Worm (Caenorhabditis elegans) whole organism, late embryonic: ENCODE data around the gene ugt-39.

ENCODE experiments used
- C08G9.2 ChIP-seq: sonication (generic microtip); optimal IDR thresholded peaks from 2 replicates; lab custom pipeline; 2016; ENCODE audit warnings: mild to moderate bottlenecking, missing genetic modification characterization, moderate library complexity, missing compliant biosample characterization
- C38D4.7 ChIP-seq: fragments of 200-800 bp; sonication (Bioruptor generic); optimal IDR thresholded peaks from 2 replicates; lab custom pipeline; 2018; ENCODE audit warnings: mild to moderate bottlenecking, missing genetic modification characterization, moderate library complexity, missing compliant biosample characterization
- F13H6.1 ChIP-seq: sonication (generic microtip); optimal IDR thresholded peaks from 2 replicates; lab custom pipeline; 2016; ENCODE audit warnings: missing genetic modification characterization, missing compliant biosample characterization
- K02D7.2 ChIP-seq: sonication (generic microtip); optimal IDR thresholded peaks from 2 replicates; lab custom pipeline; 2017; ENCODE audit warnings: mild to moderate bottlenecking, missing genetic modification characterization, missing compliant biosample characterization
- K09A11.1 ChIP-seq: sonication (generic microtip); optimal IDR thresholded peaks from 2 replicates; lab custom pipeline; 2017; ENCODE audit warnings: antibody characterized with exemption, mild to moderate bottlenecking, missing genetic modification characterization, missing compliant biosample characterization; ENCODE audit not compliant: insufficient read depth
- T23F11.4 ChIP-seq: fragments of 200-800 bp; sonication (Bioruptor generic); optimal IDR thresholded peaks from 2 replicates; lab custom pipeline; 2018; ENCODE audit warnings: mild to moderate bottlenecking, missing genetic modification characterization, missing compliant biosample characterization
- Y22D7AL.16 ChIP-seq: sonication (generic microtip); optimal IDR thresholded peaks from 2 replicates; lab custom pipeline; 2016; ENCODE audit warnings: missing genetic modification characterization, missing compliant biosample characterization
- ama-1 ChIP-seq: fragments of 150-350 bp; optimal IDR thresholded peaks from 2 replicates; lab custom pipeline; 2014
- ceh-14 ChIP-seq: sonication (generic microtip); optimal IDR thresholded peaks from 2 replicates; lab custom pipeline; 2016; ENCODE audit warnings: missing genotype, missing genetic modification characterization, missing compliant biosample characterization
- ceh-18 ChIP-seq: sonication (generic microtip); optimal IDR thresholded peaks from 2 replicates; lab custom pipeline; 2016; ENCODE audit warnings: missing genetic modification characterization, missing compliant biosample characterization
- ceh-24 ChIP-seq: sonication (generic microtip); optimal IDR thresholded peaks from 2 replicates; lab custom pipeline; 2016; ENCODE audit warnings: mild to moderate bottlenecking, missing genetic modification characterization, missing compliant biosample characterization
- ceh-30 ChIP-seq: fragments of 150-350 bp; optimal IDR thresholded peaks from 2 replicates; lab custom pipeline; 2014; ENCODE audit warnings: missing biosample characterization, missing genetic modification characterization
- ceh-31 ChIP-seq: sonication (generic microtip); optimal IDR thresholded peaks from 2 replicates; lab custom pipeline; 2016; ENCODE audit warnings: missing genetic modification characterization, missing compliant biosample characterization
- ceh-45 ChIP-seq: fragments of 200-800 bp; sonication (Bioruptor generic); IDR thresholded peaks from 2 replicates; pipeline ENCODE4 v1.3.6; 2022; ENCODE audit warnings: missing genetic modification reagents, missing genetic modification characterization, missing compliant biosample characterization
- ceh-48 ChIP-seq: sonication (generic microtip); optimal IDR thresholded peaks from 2 replicates; lab custom pipeline; 2016; ENCODE audit warnings: missing genetic modification characterization, inconsistent platforms, missing compliant biosample characterization
- dmd-4 ChIP-seq: sonication (generic microtip); optimal IDR thresholded peaks from 2 replicates; lab custom pipeline; 2016; ENCODE audit warnings: borderline replicate concordance, missing genetic modification characterization, missing compliant biosample characterization
- ets-4 ChIP-seq: sonication (generic microtip); optimal IDR thresholded peaks from 2 replicates; lab custom pipeline; 2016; ENCODE audit warnings: missing genetic modification characterization, missing compliant biosample characterization
- eyg-1 ChIP-seq: sonication (generic microtip); optimal IDR thresholded peaks from 2 replicates; lab custom pipeline; 2016; ENCODE audit warnings: missing genotype, missing genetic modification characterization, missing compliant biosample characterization
- fkh-6 ChIP-seq: sonication (generic microtip); optimal IDR thresholded peaks from 2 replicates; lab custom pipeline; 2016; ENCODE audit warnings: missing genetic modification characterization, missing compliant biosample characterization
- gmeb-2 ChIP-seq: sonication (generic microtip); optimal IDR thresholded peaks from 2 replicates; lab custom pipeline; 2016; ENCODE audit warnings: missing genetic modification characterization, inconsistent platforms, missing compliant biosample characterization
- hlh-13 ChIP-seq: fragments of 200-800 bp; sonication (Bioruptor generic); optimal IDR thresholded peaks from 2 replicates; lab custom pipeline; 2018; ENCODE audit warnings: mild to moderate bottlenecking, missing genetic modification characterization, missing compliant biosample characterization
- hlh-8 ChIP-seq: sonication (generic microtip); optimal IDR thresholded peaks from 2 replicates; lab custom pipeline; 2016; ENCODE audit warnings: missing genotype, missing genetic modification characterization, missing compliant biosample characterization
- lin-11 ChIP-seq: fragments of 200-800 bp; sonication (Bioruptor generic); optimal IDR thresholded peaks from 2 replicates; lab custom pipeline; 2018; ENCODE audit warnings: mild to moderate bottlenecking, missing genetic modification characterization, missing compliant biosample characterization
- madf-2 ChIP-seq: sonication (generic microtip); optimal IDR thresholded peaks from 2 replicates; lab custom pipeline; 2017; ENCODE audit warnings: missing genetic modification characterization, missing compliant biosample characterization
- odd-2 ChIP-seq: sonication (generic microtip); optimal IDR thresholded peaks from 2 replicates; lab custom pipeline; 2017; ENCODE audit warnings: antibody characterized with exemption, mild to moderate bottlenecking, missing genetic modification characterization, missing compliant biosample characterization
- pha-2 ChIP-seq: sonication (generic microtip); optimal IDR thresholded peaks from 2 replicates; lab custom pipeline; 2017; ENCODE audit warnings: mild to moderate bottlenecking, missing genetic modification characterization, missing compliant biosample characterization
- pha-4 ChIP-seq: fragments of 150-350 bp; optimal IDR thresholded peaks from 2 replicates; lab custom pipeline; 2018; ENCODE audit warnings: missing biosample characterization, missing genetic modification reagents, missing genetic modification characterization
- ref-2 ChIP-seq: sonication (generic microtip); optimal IDR thresholded peaks from 2 replicates; lab custom pipeline; 2016; ENCODE audit warnings: missing genetic modification characterization, missing compliant biosample characterization
- sox-2 ChIP-seq: fragments of 200-800 bp; sonication (Bioruptor generic); IDR thresholded peaks from 2 replicates; pipeline ENCODE4 v1.3.6; 2022; ENCODE audit warnings: missing genetic modification reagents, missing genetic modification characterization, missing compliant biosample characterization
- sox-4 ChIP-seq: sonication (generic microtip); optimal IDR thresholded peaks from 2 replicates; lab custom pipeline; 2017; ENCODE audit warnings: mild to moderate bottlenecking, missing genetic modification characterization, inconsistent platforms, missing compliant biosample characterization
- tbx-7 ChIP-seq: sonication (generic microtip); optimal IDR thresholded peaks from 2 replicates; lab custom pipeline; 2016; ENCODE audit warnings: missing genotype, missing genetic modification characterization, missing compliant biosample characterization
- unc-3 ChIP-seq, 2 experiments: fragments of 200-800 bp in 1 of 2; sonication (Bioruptor generic) in 1 of 2; sonication (generic microtip) in 1 of 2; conservative IDR thresholded peaks in 1 of 2; optimal IDR thresholded peaks in 1 of 2; 2 replicates each; pipeline versions ENCODE4 v1.3.6 to Lab custom; 2016 to 2022; ENCODE audit warnings: missing compliant biosample characterization in 2 of 2, missing genetic modification characterization in 2 of 2, missing genetic modification reagents in 1 of 2
- unc-55 ChIP-seq: sonication (generic microtip); optimal IDR thresholded peaks from 2 replicates; lab custom pipeline; 2017; ENCODE audit warnings: missing biosample characterization, missing genetic modification reagents, missing genetic modification characterization
- zip-5 ChIP-seq: sonication (generic microtip); optimal IDR thresholded peaks from 2 replicates; lab custom pipeline; 2016; ENCODE audit warnings: missing genetic modification characterization, missing compliant biosample characterization

The ugt-39 gene

DNA sequence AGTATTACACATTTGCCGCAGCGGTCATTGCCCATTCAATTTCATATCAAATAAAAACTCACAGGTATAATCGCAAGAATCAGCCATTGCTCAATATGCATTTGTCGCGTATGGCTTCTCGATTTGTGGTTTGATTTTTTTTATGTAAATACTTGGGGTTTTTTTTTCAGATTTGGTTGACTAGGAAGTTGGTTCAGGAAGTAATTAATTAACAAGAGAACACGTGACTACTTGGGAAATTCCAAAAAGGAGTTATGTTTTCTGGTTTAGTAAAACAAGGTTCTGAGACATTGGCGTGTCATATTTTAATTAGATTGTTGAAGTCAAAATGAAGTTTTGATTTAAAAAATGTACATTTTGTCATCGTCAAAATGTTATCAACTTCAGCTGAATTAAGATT lies 26.0 kb upstream of the ugt-39 start, which contains the start of gene srx-36:
srx-36 (minus strand) TSS at position 101 of the 400 bp plus-strand sequence.
- TF ChIP-seq madf-2 (tag; lab: Kevin White, UChicago): no peak
- TF ChIP-seq sox-2 (GFP tag; lab: Robert Waterston, UW): no peak
- no peak for TF ChIP-seq fkh-6 (tag; lab: Kevin White, UChicago)
- TF ChIP-seq ceh-31: no peak

DNA sequence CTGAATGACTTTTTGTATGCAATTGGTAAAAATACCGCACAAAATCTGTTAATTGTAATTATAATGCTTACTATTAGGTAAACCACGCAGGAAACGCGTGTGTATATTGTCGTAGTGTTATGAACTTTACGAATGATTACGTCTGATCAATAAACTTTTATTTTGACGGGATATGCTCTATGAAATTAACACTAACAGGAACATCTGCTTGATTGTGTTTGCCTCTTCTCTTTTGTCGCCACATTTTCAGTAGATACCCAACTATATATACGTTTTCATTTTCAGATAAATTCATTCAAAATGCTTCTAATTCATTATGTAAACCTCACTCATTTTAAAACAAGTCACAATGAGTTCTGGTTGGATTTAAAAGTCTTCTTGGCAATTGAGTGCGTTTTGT lies 24.7 kb upstream of the ugt-39 start, which contains the start of gene sre-10:
sre-10 (plus strand) TSS at position 301 of the 400 bp plus-strand sequence.
- TF ChIP-seq ama-1 (lab: Kevin White, UChicago): no peak
- no peak for TF ChIP-seq C08G9.2 (tag; lab: Kevin White, UChicago)
- no peak for TF ChIP-seq ceh-45 (GFP tag; lab: Robert Waterston, UW)
- no peak for TF ChIP-seq lin-11 (tag; lab: Kevin White, UChicago)
- no peak for TF ChIP-seq Y22D7AL.16
- TF ChIP-seq ceh-24: no peak
- TF ChIP-seq, all 69 proteins: peak for 0

DNA sequence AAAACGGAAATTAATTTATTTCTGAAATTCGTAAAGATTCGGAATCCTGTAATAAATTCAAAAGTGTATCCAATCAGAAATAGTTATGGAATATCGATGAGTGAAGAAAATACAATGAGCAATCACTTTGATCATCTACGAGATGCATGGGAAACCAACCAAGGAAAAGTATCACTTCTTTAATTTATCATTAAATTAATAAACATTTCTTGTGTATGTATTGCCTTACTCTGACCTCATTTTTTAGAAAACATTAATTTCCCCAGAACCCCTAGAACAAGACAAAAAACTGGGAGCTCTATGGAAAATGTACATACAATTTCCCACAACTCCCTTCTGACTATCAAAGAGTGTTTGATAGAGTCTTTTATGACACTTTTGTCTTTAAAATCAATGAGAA lies 23.0 kb upstream of the ugt-39 start, which contains the start of gene F10D2.16:
F10D2.16 (plus strand) TSS at position 301 of the 400 bp plus-strand sequence.
- TF ChIP-seq pha-2 (tag; lab: Kevin White, UChicago) (no peak), gmeb-2 (no peak), sox-4 (tag; lab: Kevin White, UChicago) (no peak), hlh-13 (no peak), ceh-18 (tag; lab: Kevin White, UChicago) (no peak), unc-55 (GFP tag; lab: Kevin White, UChicago) (no peak), K02D7.2 (tag; lab: Kevin White, UChicago) (no peak), C38D4.7 (GFP tag; lab: Kevin White, UChicago) (no peak), dmd-4 (tag; lab: Kevin White, UChicago) (no peak), F13H6.1 (tag; lab: Kevin White, UChicago) (no peak), ceh-14 (tag; lab: Kevin White, UChicago) (no peak), hlh-8 (tag; lab: Kevin White, UChicago) (no peak), C08G9.2 (tag; lab: Kevin White, UChicago) (no peak), ceh-45 (GFP tag; lab: Robert Waterston, UW) (no peak), ets-4 (tag; lab: Kevin White, UChicago) (no peak), K09A11.1 (tag; lab: Kevin White, UChicago) (no peak), ceh-30 (tag; lab: Kevin White, UChicago) (no peak), pha-4 (no peak), T23F11.4 (GFP tag; lab: Kevin White, UChicago) (no peak), eyg-1 (no peak)
- TF ChIP-seq, all 69 proteins: peak for 0

DNA sequence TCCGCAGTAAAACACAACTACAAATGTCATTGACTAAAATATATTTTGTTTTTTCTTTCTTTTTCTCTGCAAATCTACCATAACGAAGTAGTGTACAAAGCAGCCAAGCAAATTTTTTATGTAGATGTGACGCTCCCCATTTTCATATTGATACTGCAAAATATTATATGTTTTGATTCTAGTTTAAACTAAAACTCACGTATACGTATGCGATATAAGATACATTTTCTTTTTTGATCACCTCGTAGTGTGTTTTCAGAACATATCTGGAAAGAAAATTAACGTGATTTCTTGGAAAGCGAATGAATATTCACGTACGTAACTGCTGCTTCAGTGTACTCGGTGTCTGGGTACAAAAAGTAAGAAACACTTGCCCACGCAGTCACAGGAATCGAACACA lies 20.1 kb upstream of the ugt-39 start:
- TF ChIP-seq C08G9.2 (tag; lab: Kevin White, UChicago) (no peak), hlh-8 (tag; lab: Kevin White, UChicago) (no peak), tbx-7 (tag; lab: Kevin White, UChicago) (no peak), pha-2 (tag; lab: Kevin White, UChicago) (no peak)

DNA sequence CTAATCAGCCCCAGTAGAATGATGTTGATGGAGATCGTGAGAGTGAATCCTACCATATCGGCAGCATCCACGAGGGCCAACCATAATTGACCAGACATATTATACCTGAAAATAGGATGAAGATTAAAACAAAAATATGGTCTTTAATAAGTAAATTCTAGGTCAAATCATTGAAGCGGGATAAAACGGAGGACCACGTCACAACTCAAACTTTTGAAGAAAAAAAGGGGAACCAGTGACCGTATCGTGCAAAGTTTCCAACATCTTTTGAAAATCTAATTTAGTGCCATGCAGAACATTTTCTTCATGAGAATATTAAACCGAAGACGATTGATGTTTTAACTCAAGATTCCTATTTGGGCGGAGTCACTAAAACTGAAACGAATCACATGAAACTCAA lies 18.6 kb upstream of the ugt-39 start, which contains the start of gene str-112:
str-112 (minus strand) TSS at position 101 of the 400 bp plus-strand sequence.
- TF ChIP-seq ceh-48 (tag; lab: Kevin White, UChicago): no peak
- no peak for TF ChIP-seq T23F11.4 (GFP tag; lab: Kevin White, UChicago)
- no peak for TF ChIP-seq pha-2 (tag; lab: Kevin White, UChicago)
- no peak for TF ChIP-seq unc-3 (GFP tag; conservative IDR thresholded peaks at IDR 0.05; lab: Robert Waterston, UW)
- no peak for TF ChIP-seq unc-3 (tag; optimal IDR thresholded peaks at IDR 0.05; lab: Kevin White, UChicago)
- no peak for TF ChIP-seq sox-4 (tag; lab: Kevin White, UChicago)
- no peak for TF ChIP-seq ref-2 (tag; lab: Kevin White, UChicago)
- TF ChIP-seq madf-2 (tag; lab: Kevin White, UChicago): no peak
- no peak for TF ChIP-seq C08G9.2 (tag; lab: Kevin White, UChicago)
- TF ChIP-seq odd-2 (tag; lab: Kevin White, UChicago): no peak
- TF ChIP-seq zip-5 (tag; lab: Kevin White, UChicago): no peak
